Worm (Caenorhabditis elegans): ENCODE results near the gene myo-3.

myo-3 gene

DNA sequence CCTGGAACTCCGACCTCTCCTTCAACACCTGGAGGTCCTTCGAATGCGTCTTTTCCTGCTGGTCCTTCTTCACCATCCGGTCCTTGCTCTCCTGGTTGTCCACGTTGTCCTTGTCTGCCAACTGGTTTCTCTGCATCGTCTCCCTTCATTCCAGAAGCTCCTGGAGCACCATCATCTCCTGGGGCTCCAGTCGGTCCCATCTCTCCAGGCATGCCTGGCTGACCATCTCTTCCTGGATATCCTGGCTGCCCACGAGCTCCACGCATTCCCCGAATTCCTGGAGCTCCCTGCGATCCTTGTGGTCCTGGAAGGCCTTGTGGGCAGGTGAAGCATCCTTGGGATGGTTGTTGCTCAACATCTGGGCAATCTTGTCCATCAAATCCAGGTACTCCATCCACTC, 36.4 kb downstream of the myo-3 start:
- TF ChIP-seq aly-2 (tag; optimal IDR thresholded peaks at IDR 0.05) (no peak), nhr-25 (tag; optimal IDR thresholded peaks at IDR 0.05) (no peak), ztf-4 (tag; optimal IDR thresholded peaks at IDR 0.05) (no peak), unc-62 (GFP tag; optimal IDR thresholded peaks at IDR 0.05) (no peak), ceh-28 (tag; optimal IDR thresholded peaks at IDR 0.05) (no peak), snpc-4 (tag; optimal IDR thresholded peaks at IDR 0.05) (no peak), ceh-16 (tag; optimal IDR thresholded peaks at IDR 0.05) (no peak), ceh-82 (tag; optimal IDR thresholded peaks at IDR 0.05) (no peak), zag-1 (tag; optimal IDR thresholded peaks at IDR 0.05) (no peak), lin-15B (tag; optimal IDR thresholded peaks at IDR 0.05) (no peak), nhr-12 (tag; optimal IDR thresholded peaks at IDR 0.05) (no peak), pqm-1 (tag; optimal IDR thresholded peaks at IDR 0.05) (no peak), ZK546.5 (tag; optimal IDR thresholded peaks at IDR 0.05) (no peak)

DNA sequence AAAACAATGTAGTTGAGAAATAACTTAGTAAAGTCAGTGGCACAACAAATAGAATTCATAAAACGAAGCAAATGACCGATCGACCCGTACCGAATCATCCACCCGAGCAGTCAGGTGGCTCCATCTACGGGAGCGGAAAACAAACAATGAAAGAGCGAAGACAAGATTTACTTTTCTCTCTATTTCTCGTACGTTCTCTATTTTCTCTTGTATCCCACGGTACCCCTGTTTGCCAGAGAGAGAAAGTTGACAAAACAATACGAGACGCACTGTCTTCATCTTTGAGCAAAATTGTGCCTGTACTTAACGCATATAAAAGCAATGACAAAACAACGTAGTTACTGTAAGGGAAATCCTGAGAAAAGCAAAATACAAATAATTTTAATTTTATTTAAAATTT, 37.5 kb downstream of the myo-3 start:
- no peak for TF ChIP-seq mdl-1 (tag; optimal IDR thresholded peaks at IDR 0.05)
- no peak for TF ChIP-seq ztf-11 (tag; optimal IDR thresholded peaks at IDR 0.05)
- TF ChIP-seq pha-4 (tag; optimal IDR thresholded peaks at IDR 0.05), result peak; percentile 89
- no peak for TF ChIP-seq ZK546.5 (tag; optimal IDR thresholded peaks at IDR 0.05)
- no peak for TF ChIP-seq ceh-9 (tag; optimal IDR thresholded peaks at IDR 0.05)
- TF ChIP-seq mml-1 (tag; optimal IDR thresholded peaks at IDR 0.05), result no peak

DNA sequence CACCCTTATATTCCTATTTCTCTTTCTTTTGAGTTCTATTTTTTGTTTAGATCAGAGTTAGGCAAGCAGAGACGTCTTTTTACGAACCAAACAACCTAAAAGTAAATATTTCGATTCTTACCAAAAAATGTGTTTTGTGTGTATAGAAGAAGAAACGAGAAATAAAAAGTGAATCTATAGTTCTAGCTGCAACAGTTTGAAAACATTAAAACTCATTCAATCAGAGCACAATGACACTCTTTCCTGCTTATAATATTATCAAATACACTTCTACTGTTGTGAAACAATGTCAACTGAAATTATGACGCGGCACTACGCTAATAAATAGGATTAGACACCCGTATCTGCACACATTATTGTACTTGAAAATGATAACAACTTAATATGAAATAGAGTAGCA, 38.3 kb downstream of the myo-3 start, which contains the start of gene ZK836.3:
Gene ZK836.3 (minus strand): TSS at position 101 of the 400 bp plus-strand sequence.
- no peak for TF ChIP-seq mdl-1 (tag; optimal IDR thresholded peaks at IDR 0.05)
- no peak for TF ChIP-seq ama-1 (optimal IDR thresholded peaks at IDR 0.05)
- no peak for TF ChIP-seq hmg-11 (tag; optimal IDR thresholded peaks at IDR 0.05)
- no peak for TF ChIP-seq fkh-10 (GFP tag; optimal IDR thresholded peaks at IDR 0.05)
- TF ChIP-seq pha-4 (tag; optimal IDR thresholded peaks at IDR 0.05), result peak; percentile 43

DNA sequence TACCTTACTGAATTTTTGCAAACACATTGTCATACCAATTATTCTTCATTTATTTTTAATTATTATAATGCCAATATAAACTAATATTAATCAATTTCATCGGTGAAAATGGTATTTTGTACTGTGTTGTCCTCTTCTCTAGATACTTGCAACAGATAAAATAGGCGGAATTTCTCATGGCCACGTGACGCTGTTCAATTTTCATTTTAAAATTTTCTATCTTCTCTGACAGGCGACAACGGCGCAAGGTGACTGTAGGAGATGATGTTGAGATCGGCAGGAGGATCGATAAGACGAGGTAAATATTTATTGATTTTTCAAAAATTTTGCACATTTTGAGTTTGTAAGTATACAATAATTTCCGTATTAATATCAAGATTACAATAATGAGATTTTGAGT, 39.9 kb downstream of the myo-3 start, which contains the start of gene ogdh-2:
Gene ogdh-2 (plus strand): TSS at position 233 of the 400 bp plus-strand sequence.
- no peak for TF ChIP-seq nhr-11 (tag; optimal IDR thresholded peaks at IDR 0.05)
- peak; percentile 12 for TF ChIP-seq nhr-25 (tag; optimal IDR thresholded peaks at IDR 0.05)
- peak; percentile 34 for TF ChIP-seq ceh-28 (tag; optimal IDR thresholded peaks at IDR 0.05)
- TF ChIP-seq elt-1 (tag; optimal IDR thresholded peaks at IDR 0.05), result peak; percentile 7
- no peak for TF ChIP-seq elt-2 (tag; optimal IDR thresholded peaks at IDR 0.05)

ce11 chrV:12192129-12192528, 42.0 kb downstream of the myo-3 start, which contains the start of gene rnp-1:
rnp-1 (plus strand) TSS chrV:12192273.
- no peak for TF ChIP-seq nhr-25 (tag; optimal IDR thresholded peaks at IDR 0.05)
- TF ChIP-seq ama-1 (optimal IDR thresholded peaks at IDR 0.05), result peak; percentile 35
- TF ChIP-seq pha-4 (tag; optimal IDR thresholded peaks at IDR 0.05), result peak; percentile 10
- no peak for TF ChIP-seq ceh-16 (tag; optimal IDR thresholded peaks at IDR 0.05)
- no peak for TF ChIP-seq fkh-10 (GFP tag; optimal IDR thresholded peaks at IDR 0.05)

ce11 chrV:12190943-12191569, 43.1 kb downstream of the myo-3 start, which contains the start of gene dpy-30:
dpy-30 (plus strand) TSS chrV:12191519.
- TF ChIP-seq egl-27 (tag; optimal IDR thresholded peaks at IDR 0.05) (no peak), skn-1 (tag; optimal IDR thresholded peaks at IDR 0.05) (no peak), zag-1 (tag; optimal IDR thresholded peaks at IDR 0.05) (no peak), ceh-28 (tag; optimal IDR thresholded peaks at IDR 0.05) (peak; percentile 38), unc-62 (GFP tag; optimal IDR thresholded peaks at IDR 0.05) (no peak), R02D3.7 (tag; optimal IDR thresholded peaks at IDR 0.05) (no peak), ceh-9 (tag; optimal IDR thresholded peaks at IDR 0.05) (no peak), nhr-25 (tag; optimal IDR thresholded peaks at IDR 0.05) (peak; percentile 65), sea-2 (GFP tag; optimal IDR thresholded peaks at IDR 0.05) (no peak), snpc-4 (tag; optimal IDR thresholded peaks at IDR 0.05) (peak; percentile 64), lin-15B (tag; optimal IDR thresholded peaks at IDR 0.05) (peak; percentile 29), unc-39 (tag; optimal IDR thresholded peaks at IDR 0.05) (no peak), lsy-12 (tag; optimal IDR thresholded peaks at IDR 0.05) (no peak), mdl-1 (tag; optimal IDR thresholded peaks at IDR 0.05) (no peak), daf-12 (tag; optimal IDR thresholded peaks at IDR 0.05) (no peak), elt-1 (tag; optimal IDR thresholded peaks at IDR 0.05) (no peak), ceh-82 (tag; optimal IDR thresholded peaks at IDR 0.05) (no peak), hmg-11 (tag; optimal IDR thresholded peaks at IDR 0.05) (peak; percentile 72), nhr-11 (tag; optimal IDR thresholded peaks at IDR 0.05) (no peak), aly-2 (tag; optimal IDR thresholded peaks at IDR 0.05) (no peak), egl-5 (tag; optimal IDR thresholded peaks at IDR 0.05) (no peak), eor-1 (tag; optimal IDR thresholded peaks at IDR 0.05) (no peak), ceh-16 (tag; optimal IDR thresholded peaks at IDR 0.05) (no peak), elt-2 (tag; optimal IDR thresholded peaks at IDR 0.05) (peak; percentile 42), fos-1 (tag; optimal IDR thresholded peaks at IDR 0.05) (no peak), fkh-2 (tag; optimal IDR thresholded peaks at IDR 0.05) (no peak), tbx-2 (tag; optimal IDR thresholded peaks at IDR 0.05) (no peak), pqm-1 (tag; optimal IDR thresholded peaks at IDR 0.05) (no peak), pha-4 (tag; optimal IDR thresholded peaks at IDR 0.05) (peak; percentile 86), nhr-76 (tag; optimal IDR thresholded peaks at IDR 0.05) (no peak), nfya-1 (tag; optimal IDR thresholded peaks at IDR 0.05; ENCODE audit: insufficient read depth) (peak; percentile 82), ZK546.5 (tag; optimal IDR thresholded peaks at IDR 0.05) (no peak), ama-1 (optimal IDR thresholded peaks at IDR 0.05) (no peak), nhr-237 (tag; optimal IDR thresholded peaks at IDR 0.05) (no peak)
